Worm (Caenorhabditis elegans) whole organism, mixed stage, embryonic: ENCODE results near the gene R09H3.3.

Experiments
- M03D4.4 ChIP-seq: sonication (generic microtip); optimal IDR thresholded peaks from 2 replicates; lab custom pipeline; 2017; ENCODE audit warnings: mild to moderate bottlenecking, missing genetic modification characterization, missing compliant biosample characterization
- bed-3 ChIP-seq: fragments of 200-800 bp; sonication (Bioruptor generic); optimal IDR thresholded peaks from 3 replicates; lab custom pipeline; 2018; ENCODE audit warnings: mild to moderate bottlenecking, missing genetic modification characterization, moderate library complexity, missing compliant biosample characterization
- ceh-39 ChIP-seq: fragments of 150-350 bp; optimal IDR thresholded peaks from 2 replicates; lab custom pipeline; 2014; ENCODE audit warnings: missing biosample characterization, missing genetic modification characterization
- ceh-83 ChIP-seq: fragments of 200-800 bp; sonication (Bioruptor generic); optimal IDR thresholded peaks from 2 replicates; lab custom pipeline; 2018; ENCODE audit warnings: mild to moderate bottlenecking, missing genetic modification characterization, missing compliant biosample characterization
- cnd-1 ChIP-seq: fragments of 200-800 bp; sonication (Bioruptor generic); optimal IDR thresholded peaks from 2 replicates; lab custom pipeline; 2018; ENCODE audit warnings: mild to moderate bottlenecking, missing genetic modification characterization, missing compliant biosample characterization
- drap-1 ChIP-seq: fragments of 200-800 bp; sonication (Bioruptor generic); optimal IDR thresholded peaks from 3 replicates; lab custom pipeline; 2018; ENCODE audit warnings: mild to moderate bottlenecking, missing genetic modification characterization, missing compliant biosample characterization
- elt-1 ChIP-seq: sonication (generic microtip); optimal IDR thresholded peaks from 2 replicates; lab custom pipeline; 2017; ENCODE audit warnings: missing genetic modification characterization, mild to moderate bottlenecking, missing compliant biosample characterization, antibody characterized with exemption, moderate library complexity, borderline replicate concordance; ENCODE audit not compliant: insufficient read depth
- flh-1 ChIP-seq: fragments of 200-800 bp; sonication (Bioruptor generic); optimal IDR thresholded peaks from 2 replicates; lab custom pipeline; 2018; ENCODE audit warnings: mild to moderate bottlenecking, missing genetic modification characterization, moderate library complexity, missing compliant biosample characterization
- ham-2 ChIP-seq: fragments of 200-800 bp; sonication (Bioruptor generic); optimal IDR thresholded peaks from 2 replicates; lab custom pipeline; 2018; ENCODE audit warnings: mild to moderate bottlenecking, missing genetic modification characterization, missing compliant biosample characterization
- hlh-1 ChIP-seq: fragments of 150-350 bp; optimal IDR thresholded peaks from 2 replicates; lab custom pipeline; 2014; ENCODE audit warnings: missing biosample characterization, missing genetic modification reagents, missing genetic modification characterization
- lin-13 ChIP-seq: fragments of 150-350 bp; optimal IDR thresholded peaks from 2 replicates; lab custom pipeline; 2014; ENCODE audit warnings: missing biosample characterization, missing genetic modification characterization
- lin-32 ChIP-seq: fragments of 200-800 bp; sonication (Bioruptor generic); optimal IDR thresholded peaks from 2 replicates; lab custom pipeline; 2018; ENCODE audit warnings: mild to moderate bottlenecking, missing genetic modification characterization, missing compliant biosample characterization
- lsy-2 ChIP-seq: fragments of 150-350 bp; optimal IDR thresholded peaks from 2 replicates; lab custom pipeline; 2014; ENCODE audit warnings: missing biosample characterization, missing genetic modification characterization
- mab-5 ChIP-seq: fragments of 150-350 bp; optimal IDR thresholded peaks from 2 replicates; lab custom pipeline; 2014; ENCODE audit warnings: missing biosample characterization, missing genetic modification characterization
- mls-2 ChIP-seq: sonication (generic microtip); optimal IDR thresholded peaks from 2 replicates; lab custom pipeline; 2016; ENCODE audit warnings: mild to moderate bottlenecking, missing genetic modification characterization, moderate library complexity, missing compliant biosample characterization
- nhr-12 ChIP-seq: fragments of 150-350 bp; optimal IDR thresholded peaks from 2 replicates; lab custom pipeline; 2014; ENCODE audit warnings: missing biosample characterization, missing genetic modification characterization
- nhr-2 ChIP-seq: fragments of 150-350 bp; optimal IDR thresholded peaks from 2 replicates; lab custom pipeline; 2014; ENCODE audit warnings: missing biosample characterization, missing genetic modification characterization
- nhr-237 ChIP-seq: fragments of 150-350 bp; optimal IDR thresholded peaks from 2 replicates; lab custom pipeline; 2014; ENCODE audit warnings: missing biosample characterization, missing genetic modification characterization
- nhr-28 ChIP-seq: fragments of 150-350 bp; optimal IDR thresholded peaks from 2 replicates; lab custom pipeline; 2014; ENCODE audit warnings: missing biosample characterization, missing genetic modification characterization
- nhr-76 ChIP-seq: sonication (generic microtip); optimal IDR thresholded peaks from 2 replicates; lab custom pipeline; 2017; ENCODE audit warnings: missing biosample characterization, missing genetic modification characterization
- pha-4 ChIP-seq: fragments of 150-350 bp; optimal IDR thresholded peaks from 2 replicates; lab custom pipeline; 2018; ENCODE audit warnings: missing biosample characterization, missing genetic modification reagents, missing genetic modification characterization
- sem-2 ChIP-seq: fragments of 200-800 bp; sonication (Bioruptor generic); optimal IDR thresholded peaks from 2 replicates; lab custom pipeline; 2018; ENCODE audit warnings: mild to moderate bottlenecking, missing genetic modification characterization, missing compliant biosample characterization
- snpc-4 ChIP-seq: fragments of 150-350 bp; optimal IDR thresholded peaks from 2 replicates; lab custom pipeline; 2014; ENCODE audit warnings: missing biosample characterization, missing genetic modification characterization
- sptf-1 ChIP-seq: sonication (generic microtip); optimal IDR thresholded peaks from 2 replicates; lab custom pipeline; 2017; ENCODE audit warnings: mild to moderate bottlenecking, missing genetic modification characterization, moderate library complexity, missing compliant biosample characterization
- tbx-8 ChIP-seq: fragments of 200-800 bp; sonication (Bioruptor generic); optimal IDR thresholded peaks from 2 replicates; lab custom pipeline; 2018; ENCODE audit warnings: mild to moderate bottlenecking, missing genetic modification characterization, moderate library complexity, missing compliant biosample characterization
- unc-120 ChIP-seq: sonication (generic microtip); optimal IDR thresholded peaks from 2 replicates; lab custom pipeline; 2017; ENCODE audit warnings: missing genetic modification characterization, missing compliant biosample characterization; ENCODE audit not compliant: poor library complexity, severe bottlenecking
- unc-39 ChIP-seq: fragments of 150-350 bp; optimal IDR thresholded peaks from 2 replicates; lab custom pipeline; 2014; ENCODE audit warnings: missing biosample characterization, missing genetic modification characterization
- unc-62 ChIP-seq: fragments of 150-350 bp; optimal IDR thresholded peaks from 2 replicates; lab custom pipeline; 2014; ENCODE audit warnings: missing biosample characterization, missing genetic modification reagents, missing genetic modification characterization
- ztf-11 ChIP-seq: fragments of 150-350 bp; optimal IDR thresholded peaks from 2 replicates; lab custom pipeline; 2014; ENCODE audit warnings: missing biosample characterization, missing genetic modification characterization

The R09H3.3 gene

DNA sequence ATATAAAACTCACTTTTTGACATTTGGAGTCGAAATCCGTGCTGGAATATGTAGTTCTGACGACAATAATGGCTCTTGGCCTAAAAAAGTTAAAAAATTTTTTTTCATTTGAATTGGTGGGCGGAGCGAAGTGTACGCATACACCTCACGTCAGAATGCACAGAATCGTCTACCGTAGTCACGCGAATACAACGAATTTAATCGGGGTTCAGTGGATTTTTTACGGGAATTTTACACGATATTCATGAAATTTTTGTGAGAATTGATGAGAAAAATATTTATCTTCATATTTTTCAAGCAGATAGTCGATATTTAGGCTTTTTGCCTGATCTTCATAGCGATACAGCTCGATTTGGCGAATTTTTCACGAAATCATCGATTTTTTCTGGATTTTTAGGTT lies at the start of gene R09H3.3:
TSS of gene R09H3.3 (minus strand) at position 101 of the 400 bp plus-strand sequence.
- TF ChIP-seq ceh-83 (GFP tag; lab: Kevin White, UChicago) (no peak), lsy-2 (no peak), nhr-12 (tag; lab: Kevin White, UChicago) (no peak), mab-5 (no peak), bed-3 (GFP tag; lab: Kevin White, UChicago) (no peak), flh-1 (GFP tag; lab: Kevin White, UChicago) (no peak), hlh-1 (no peak), unc-120 (tag; lab: Kevin White, UChicago) (no peak), lin-32 (GFP tag; lab: Kevin White, UChicago) (no peak), sptf-1 (tag; lab: Kevin White, UChicago) (no peak), nhr-76 (no peak), nhr-28 (tag; lab: Kevin White, UChicago) (no peak), drap-1 (GFP tag; lab: Kevin White, UChicago) (no peak), mls-2 (tag; lab: Kevin White, UChicago) (no peak), lin-13 (tag; lab: Kevin White, UChicago) (no peak), elt-1 (tag; lab: Kevin White, UChicago) (no peak), tbx-8 (GFP tag; lab: Kevin White, UChicago) (no peak), ham-2 (GFP tag; lab: Kevin White, UChicago) (no peak)

DNA sequence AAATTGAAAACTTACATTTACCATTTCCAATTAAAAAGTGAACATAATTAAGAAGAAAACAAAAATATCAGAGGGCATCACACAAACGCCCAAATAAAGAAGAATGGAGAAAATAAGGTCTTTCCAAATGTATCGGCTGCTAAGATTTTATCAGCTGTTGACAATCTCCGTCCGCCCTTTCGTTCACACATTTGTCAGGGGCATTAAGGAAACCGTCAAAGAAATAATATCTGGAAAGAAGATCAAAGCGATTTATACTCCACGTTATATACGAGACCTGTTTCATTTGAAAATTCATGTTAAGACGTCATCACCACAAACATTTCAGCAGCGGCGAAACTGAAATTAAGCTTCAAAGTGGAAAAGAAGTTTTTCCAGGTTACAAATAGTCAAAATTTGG lies 43.9 kb upstream of the R09H3.3 start, which contains the start of gene fbxa-52:
TSS of gene fbxa-52 (minus strand) at position 101 of the 400 bp plus-strand sequence.
- TF ChIP-seq ceh-39 (tag; lab: Kevin White, UChicago) (no peak), ham-2 (GFP tag; lab: Kevin White, UChicago) (no peak), mls-2 (tag; lab: Kevin White, UChicago) (no peak), unc-62 (GFP tag; lab: Kevin White, UChicago) (no peak), ztf-11 (tag; lab: Kevin White, UChicago) (no peak), nhr-2 (tag; lab: Kevin White, UChicago) (no peak), unc-120 (tag; lab: Kevin White, UChicago) (no peak), bed-3 (GFP tag; lab: Kevin White, UChicago) (no peak)

DNA sequence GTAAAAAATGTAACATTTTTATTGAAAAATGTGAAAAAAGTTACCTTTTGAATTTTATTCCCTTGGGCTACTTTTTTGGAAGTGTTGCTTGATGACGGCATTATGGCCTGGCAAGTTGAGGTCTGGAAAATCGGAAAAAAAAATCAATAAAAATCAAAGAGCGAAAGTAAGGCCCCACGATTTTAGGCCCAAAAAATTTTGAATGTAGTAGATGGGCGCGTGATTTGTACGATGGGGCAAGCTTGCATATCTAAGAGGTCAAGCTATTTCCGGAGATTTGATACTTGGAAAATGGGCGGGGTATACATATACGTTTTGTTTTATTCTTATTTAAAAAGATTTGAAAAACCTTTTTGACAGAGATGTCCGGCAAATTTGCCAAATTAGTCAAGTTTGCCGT lies 37.9 kb upstream of the R09H3.3 start, which contains the start of gene F07G6.5:
TSS of gene F07G6.5 (minus strand) at position 101 of the 400 bp plus-strand sequence.
- TF ChIP-seq M03D4.4 (tag; lab: Kevin White, UChicago) (no peak), unc-120 (tag; lab: Kevin White, UChicago) (no peak), unc-39 (tag; lab: Kevin White, UChicago) (no peak), sem-2 (GFP tag; lab: Kevin White, UChicago) (no peak), ham-2 (GFP tag; lab: Kevin White, UChicago) (no peak), tbx-8 (GFP tag; lab: Kevin White, UChicago) (no peak), nhr-237 (no peak)
- TF ChIP-seq, all 35 proteins: peak for 0

DNA sequence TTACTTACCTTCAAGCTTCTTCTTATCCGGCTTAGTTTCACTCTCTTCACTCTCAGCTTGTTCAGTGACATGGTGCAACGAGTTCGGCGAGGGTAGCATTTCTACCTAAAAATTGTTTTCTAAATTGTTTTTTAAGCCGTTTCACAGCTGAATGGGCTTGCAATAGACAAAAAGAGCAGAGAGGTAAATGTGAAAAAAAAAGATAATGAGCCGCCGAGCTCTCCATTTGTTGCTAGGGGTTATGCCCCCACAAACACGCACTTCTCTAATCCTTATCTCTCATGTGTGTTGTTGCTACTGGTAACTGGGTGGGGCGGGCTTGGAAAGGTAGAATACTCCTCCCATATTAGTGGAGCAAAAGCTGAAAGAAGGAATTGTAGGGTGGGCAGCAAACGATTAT lies 35.2 kb upstream of the R09H3.3 start, which contains the start of gene C36C9.5:
TSS of gene C36C9.5 (minus strand) at position 101 of the 400 bp plus-strand sequence.
- TF ChIP-seq snpc-4 (tag; lab: Kevin White, UChicago) (no peak), hlh-1 (no peak), unc-39 (tag; lab: Kevin White, UChicago) (no peak), pha-4 (tag; lab: Kevin White, UChicago) (no peak), cnd-1 (no peak), tbx-8 (GFP tag; lab: Kevin White, UChicago) (no peak), drap-1 (GFP tag; lab: Kevin White, UChicago) (no peak), unc-120 (tag; lab: Kevin White, UChicago) (no peak)

ce11 chrX:1703049-1703448 lies 34.4 kb upstream of the R09H3.3 start:
- no peak for TF ChIP-seq bed-3 (GFP tag; lab: Kevin White, UChicago)
- no peak for TF ChIP-seq nhr-237
- no peak for TF ChIP-seq mab-5
- no peak for TF ChIP-seq flh-1 (GFP tag; lab: Kevin White, UChicago)
- TF ChIP-seq ceh-39 (tag; lab: Kevin White, UChicago) = no peak
- no peak for TF ChIP-seq unc-62 (GFP tag; lab: Kevin White, UChicago)
- no peak for TF ChIP-seq ztf-11 (tag; lab: Kevin White, UChicago)
- TF ChIP-seq, all 35 proteins: peak for 0
